Worm (Caenorhabditis elegans): ENCODE data around the gene srh-142.

DNA sequence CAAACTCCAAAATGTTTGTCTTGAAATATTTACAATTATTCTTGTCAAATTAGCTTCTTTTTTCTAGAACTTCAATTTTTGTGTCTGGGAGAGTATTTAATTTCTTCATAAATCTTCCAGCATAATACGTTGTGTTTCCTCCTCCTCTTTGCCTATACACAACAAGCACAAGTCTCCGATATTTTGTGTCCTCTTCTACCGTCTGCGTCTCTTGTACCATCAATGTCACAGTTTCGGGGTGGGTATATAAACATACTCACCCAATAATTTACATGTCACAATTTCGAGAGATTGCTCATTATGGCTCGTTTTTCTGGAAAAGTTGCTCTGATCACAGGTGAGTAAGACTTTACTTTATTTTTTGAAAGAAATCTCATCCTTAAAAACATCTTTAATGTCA is 23.2 kb downstream of the srh-142 start, which contains the start of gene F26D2.15:
- TF ChIP-seq klf-2 (GFP tag; conservative IDR thresholded peaks at IDR 0.05) (no peak), tab-1 (GFP tag; IDR thresholded peaks at IDR 0.05) (no peak), ztf-23 (GFP tag; IDR thresholded peaks at IDR 0.05) (no peak), flt-1 (GFP tag; IDR thresholded peaks at IDR 0.05) (no peak), cog-1 (tag; optimal IDR thresholded peaks at IDR 0.05) (no peak), ztf-29 (GFP tag; IDR thresholded peaks at IDR 0.05) (no peak)

Measured in whole organism, midembryonic.